Worm (Caenorhabditis elegans) whole organism, dauer: Measurements from ENCODE around the gene npr-7.

Experiments
- unc-62 ChIP-seq: sonication (generic microtip); optimal IDR thresholded peaks from 2 replicates; lab custom pipeline; 2017; ENCODE audit warnings: missing biosample characterization, missing genetic modification reagents, missing genetic modification characterization

npr-7 gene

DNA sequence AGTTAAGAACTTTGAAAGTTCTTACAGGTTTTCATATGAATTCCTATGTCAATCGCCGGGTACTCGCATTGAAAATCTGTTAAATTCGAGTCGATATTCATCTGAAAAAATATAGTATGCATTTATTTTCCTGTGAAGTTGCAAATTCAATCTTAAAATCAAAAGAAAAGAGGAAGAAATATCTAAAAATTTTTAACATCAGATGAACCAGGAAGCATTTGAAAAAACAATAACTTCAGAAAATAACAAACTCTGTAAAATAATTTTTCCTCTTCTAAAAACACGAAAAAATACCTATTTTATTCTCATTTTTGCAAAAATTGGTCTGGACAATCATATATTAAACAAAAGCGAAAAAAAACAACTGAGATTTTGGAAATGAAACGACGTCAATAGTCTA is at the start of gene npr-7:
TSS of gene npr-7 (minus strand) at position 101 of the 400 bp plus-strand sequence.
- TF ChIP-seq unc-62 (GFP tag; lab: Kevin White, UChicago): no peak

DNA sequence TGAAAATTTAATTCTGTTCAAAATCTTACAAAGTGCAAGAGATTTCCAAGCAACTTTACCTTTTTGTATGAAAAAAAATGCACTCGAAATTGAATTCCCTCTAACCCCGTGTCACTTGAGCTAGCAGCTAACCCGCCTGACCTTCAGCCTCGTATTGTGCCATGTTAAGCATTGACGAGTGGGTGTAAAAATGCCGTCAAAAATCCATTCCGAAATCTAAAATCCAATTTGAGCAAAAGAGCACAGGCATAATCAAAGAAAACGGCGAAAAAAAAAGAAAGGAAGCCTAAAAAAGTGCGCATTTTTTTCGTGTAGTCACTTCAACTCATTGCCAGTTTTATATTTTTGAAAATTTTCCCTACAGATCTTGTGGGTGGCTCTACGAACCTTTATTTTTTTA is 45.5 kb upstream of the npr-7 start, which contains the start of gene pkc-2:
TSS of gene pkc-2 (plus strand) at position 318 of the 400 bp plus-strand sequence.
- TF ChIP-seq unc-62 (GFP tag; lab: Kevin White, UChicago): no peak

DNA sequence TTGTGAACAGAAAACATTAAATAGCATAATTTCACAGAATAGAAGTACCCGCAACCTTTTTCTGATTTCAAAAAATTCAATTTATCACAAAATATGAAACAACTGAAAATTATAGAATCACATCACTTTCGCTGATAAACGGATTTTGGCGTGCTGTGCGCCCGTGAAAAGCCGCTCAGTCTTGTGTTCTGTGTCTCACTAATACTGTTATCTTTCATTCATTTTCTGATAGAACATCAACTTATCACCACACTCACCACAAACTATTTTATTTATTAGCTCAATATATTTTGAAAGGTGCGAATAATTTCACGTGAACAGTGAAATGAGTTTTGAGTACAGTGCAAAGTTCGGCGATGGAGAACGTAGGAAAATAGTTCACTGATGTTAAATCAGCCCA is 45.1 kb upstream of the npr-7 start:
- no peak for TF ChIP-seq unc-62 (GFP tag; lab: Kevin White, UChicago)

DNA sequence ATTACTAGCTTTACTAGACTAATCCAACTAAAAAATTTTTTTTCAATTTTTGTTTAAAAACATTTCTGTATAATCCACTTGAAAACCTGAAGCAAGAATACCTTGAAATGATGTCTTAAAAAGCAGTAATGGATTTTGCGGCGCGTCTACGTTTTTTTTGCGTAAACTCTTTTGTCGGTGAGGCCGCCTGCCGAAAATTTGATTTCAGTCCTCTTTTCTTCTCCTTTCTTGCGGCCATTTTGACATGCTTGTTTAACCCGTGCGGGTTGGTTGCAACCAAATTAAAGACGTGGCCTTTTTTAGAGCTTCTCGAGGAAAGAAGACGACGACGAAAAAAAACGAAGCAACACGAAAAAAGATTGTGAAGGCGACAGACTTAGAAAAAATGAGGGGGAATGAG is 42.2 kb upstream of the npr-7 start:
- TF ChIP-seq unc-62 (GFP tag; lab: Kevin White, UChicago): no peak

DNA sequence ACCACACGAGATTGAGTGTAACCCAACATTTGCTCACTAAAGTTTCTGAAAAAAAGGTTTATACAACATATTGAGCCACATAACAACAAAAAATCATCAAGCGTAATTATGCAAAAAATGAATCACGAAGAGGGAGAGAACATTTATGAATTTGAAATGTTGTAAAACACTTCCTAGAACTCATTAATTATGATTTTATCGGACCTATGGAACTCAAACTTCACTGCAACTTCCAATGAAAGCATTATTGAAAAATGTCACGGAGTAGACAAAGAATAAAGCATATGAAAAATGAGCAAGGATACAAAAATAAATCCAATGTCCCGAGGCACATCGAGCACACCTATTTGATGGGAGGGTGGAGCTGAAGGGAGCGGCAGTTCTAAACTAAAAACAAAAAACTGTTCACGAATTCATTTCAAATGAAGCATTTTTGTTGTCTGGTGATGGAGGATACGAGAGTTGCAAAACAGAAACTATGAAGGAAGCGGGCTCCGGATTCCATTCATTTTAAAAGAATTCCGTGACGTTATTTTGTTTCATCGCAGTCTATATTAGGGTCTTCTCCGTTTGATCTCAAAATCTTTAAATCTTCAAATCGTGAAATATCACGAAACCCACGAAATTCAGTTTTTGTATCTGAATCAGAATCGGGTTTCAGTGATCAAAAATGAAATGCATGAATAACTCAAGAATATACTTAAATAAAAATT is 31.0 kb upstream of the npr-7 start, which contains the start of gene flp-20:
TSS of gene flp-20 (minus strand) at position 51 of the 713 bp plus-strand sequence.
- TF ChIP-seq unc-62 (GFP tag; lab: Kevin White, UChicago): no peak

DNA sequence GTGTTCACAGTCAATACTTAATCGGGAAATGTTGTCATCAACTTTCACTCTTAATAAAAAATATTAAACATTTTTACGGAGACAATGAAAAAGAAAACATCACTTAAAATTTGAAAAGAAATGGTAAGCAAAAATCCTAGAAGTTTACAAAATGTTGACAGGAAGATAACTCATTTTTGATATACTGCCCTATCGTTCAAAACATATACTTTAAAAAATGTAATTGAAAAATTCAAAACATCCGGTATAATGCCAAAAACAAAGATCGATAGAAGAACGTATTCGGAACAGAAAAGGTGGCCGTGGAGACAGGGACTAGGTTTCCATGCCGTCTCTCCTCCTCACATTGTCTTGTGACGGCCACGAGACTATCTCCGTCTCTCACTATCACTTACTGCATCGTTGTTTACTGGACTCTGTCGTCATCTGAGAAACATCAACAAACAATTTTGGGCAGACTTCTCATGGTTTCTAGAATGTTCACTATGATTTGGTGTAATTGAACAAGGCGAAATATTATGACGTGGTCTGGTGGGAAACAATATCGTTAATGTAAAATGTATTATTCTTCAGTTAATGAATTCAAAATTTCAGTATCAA is 28.5 kb upstream of the npr-7 start, which contains the start of gene oga-1:
TSS of gene oga-1 (minus strand) at position 51 of the 600 bp plus-strand sequence.
- no peak for TF ChIP-seq unc-62 (GFP tag; lab: Kevin White, UChicago)

DNA sequence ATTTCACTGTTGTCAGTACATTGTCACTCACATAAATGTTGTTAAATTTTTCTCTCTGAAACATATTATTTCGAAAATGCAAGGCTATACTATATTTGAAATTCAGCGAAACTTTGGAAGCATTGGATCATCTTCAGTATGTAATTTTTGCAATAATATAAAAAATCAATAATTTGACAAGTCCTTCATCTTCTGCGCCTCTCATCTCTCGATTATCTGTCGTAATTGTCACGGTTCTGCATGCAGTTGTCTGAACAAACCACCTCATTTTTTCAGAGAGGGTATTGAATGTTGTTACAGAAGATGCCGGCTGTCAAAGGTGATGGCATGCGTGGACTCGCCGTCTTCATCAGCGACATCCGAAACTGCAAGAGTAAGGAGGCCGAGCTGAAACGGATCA is 19.4 kb upstream of the npr-7 start, which contains the start of gene apa-2:
TSS of gene apa-2 (plus strand) at position 301 of the 400 bp plus-strand sequence.
- TF ChIP-seq unc-62 (GFP tag; lab: Kevin White, UChicago): no peak

DNA sequence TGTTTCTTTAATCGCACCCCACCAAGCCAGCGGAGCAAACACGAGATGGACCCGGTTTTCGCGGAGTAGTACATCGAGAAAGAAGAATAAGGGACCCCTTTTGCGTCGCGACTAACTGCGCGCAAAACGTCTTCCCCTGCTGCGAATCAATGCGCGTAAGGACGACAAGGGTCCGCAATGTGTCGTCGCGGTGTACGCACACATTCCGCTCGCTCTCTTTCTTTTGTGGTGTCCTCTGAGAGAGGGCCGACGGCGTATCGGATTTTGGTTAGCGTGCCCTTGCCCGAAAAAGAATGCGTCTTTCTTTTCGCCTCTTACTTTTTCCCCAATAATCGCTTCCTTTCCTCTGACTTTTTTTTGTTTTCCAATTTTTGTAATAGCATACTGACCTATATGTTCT is 18.9 kb upstream of the npr-7 start:
- TF ChIP-seq unc-62 (GFP tag; lab: Kevin White, UChicago): no peak

DNA sequence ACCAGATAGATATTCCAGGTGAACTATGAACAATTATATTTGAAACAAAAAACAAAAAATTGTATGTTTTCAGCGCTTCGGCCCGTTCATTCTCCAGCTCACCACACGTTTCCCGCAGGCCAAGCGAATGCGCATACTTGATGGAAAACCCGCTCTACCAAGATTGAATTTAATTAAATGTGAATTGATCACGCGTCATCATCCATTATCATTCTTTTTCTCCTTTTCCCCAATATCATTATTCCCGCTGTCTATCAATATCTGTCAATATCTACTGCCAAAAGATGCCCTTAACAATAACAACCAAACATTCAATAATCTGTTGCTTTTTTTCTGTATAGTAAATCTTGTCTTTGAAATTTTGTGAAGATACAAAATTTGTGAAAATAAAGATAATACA is 17.2 kb upstream of the npr-7 start:
- TF ChIP-seq unc-62 (GFP tag; lab: Kevin White, UChicago): no peak

DNA sequence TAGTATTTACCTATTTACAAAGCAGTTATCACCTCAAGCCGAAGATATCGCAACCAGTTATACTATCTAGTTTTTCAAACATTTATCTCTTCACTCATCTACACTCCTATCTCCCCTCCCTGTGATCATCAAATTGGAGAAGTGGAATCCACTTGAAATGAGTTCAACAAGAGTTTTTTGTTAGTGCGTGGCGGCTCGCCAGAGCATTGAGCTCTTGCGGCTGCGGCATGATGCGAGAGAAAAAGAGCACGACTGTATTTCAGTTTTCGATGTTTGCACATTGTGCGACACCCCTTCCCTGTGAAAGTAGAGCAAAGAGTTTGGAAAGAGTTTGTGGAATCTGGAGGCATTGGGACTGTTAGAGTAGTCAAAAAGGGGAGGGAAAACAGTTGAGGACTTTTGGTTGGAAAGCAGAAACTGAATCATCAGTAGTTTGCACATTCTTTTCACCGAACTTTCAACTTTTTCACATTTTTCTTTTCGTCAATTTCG is 11.8 kb upstream of the npr-7 start, which contains the start of gene T20B5.2:
TSS of gene T20B5.2 (plus strand) at position 442 of the 492 bp plus-strand sequence.
- no peak for TF ChIP-seq unc-62 (GFP tag; lab: Kevin White, UChicago)

DNA sequence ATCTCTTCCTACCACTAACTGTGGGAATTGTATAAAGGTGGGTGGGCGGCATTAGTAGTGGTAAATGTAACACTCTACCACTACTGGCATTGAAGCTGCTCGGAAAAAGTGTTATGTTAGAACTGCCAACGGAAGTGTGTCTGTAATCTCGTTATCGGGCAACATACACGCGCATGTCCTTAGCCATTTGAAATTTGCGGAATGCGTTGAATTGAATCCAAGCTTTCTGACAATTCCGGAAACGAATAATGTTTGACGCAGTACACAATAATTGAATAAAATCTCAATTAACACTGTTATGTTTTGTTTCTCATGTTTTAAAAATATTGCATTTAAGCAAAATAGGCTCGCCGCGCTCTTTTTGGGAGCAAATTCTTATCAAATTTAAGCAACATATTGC is 6.0 kb upstream of the npr-7 start:
- no peak for TF ChIP-seq unc-62 (GFP tag; lab: Kevin White, UChicago)

DNA sequence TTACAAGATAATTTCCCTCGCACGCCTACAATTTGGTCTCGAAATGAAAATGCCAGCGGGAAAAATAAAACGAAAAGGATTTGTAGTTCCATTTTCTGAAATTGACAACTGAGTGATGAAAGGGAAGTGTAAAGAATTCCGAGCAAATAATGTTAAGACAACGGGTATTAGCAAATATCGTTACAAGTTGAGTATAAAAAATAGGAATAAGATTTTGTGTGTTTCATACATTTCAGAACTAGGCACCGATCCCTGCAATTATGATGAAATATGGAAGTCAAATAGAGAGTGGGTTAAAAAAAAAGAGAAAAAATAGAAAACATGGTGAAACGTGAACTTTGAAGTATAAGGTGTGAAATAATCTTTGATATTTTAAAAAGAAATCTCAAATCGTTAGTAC is 4.6 kb downstream of the npr-7 start, which contains the start of gene ttr-38:
TSS of gene ttr-38 (minus strand) at position 101 of the 400 bp plus-strand sequence.
- TF ChIP-seq unc-62 (GFP tag; lab: Kevin White, UChicago): no peak

DNA sequence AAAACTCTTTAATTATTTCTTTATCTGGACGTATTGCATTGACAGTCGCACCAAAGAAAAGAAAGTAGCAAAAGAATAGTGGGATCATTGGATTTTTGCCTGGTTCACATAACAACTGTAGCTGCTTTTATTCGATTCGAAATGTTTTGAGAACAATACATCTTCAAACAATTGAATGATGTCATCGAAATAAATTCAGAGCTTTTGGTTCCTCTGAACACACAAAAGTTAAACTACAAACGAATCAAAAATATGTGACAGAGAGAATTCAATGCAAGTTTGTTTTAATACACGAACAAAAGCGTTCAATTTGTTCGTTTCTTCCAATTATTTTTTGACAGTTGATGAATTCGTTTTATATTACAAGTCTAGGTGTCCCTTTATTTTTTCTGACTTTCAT is 7.8 kb downstream of the npr-7 start, which contains the start of gene H29C22.1:
TSS of gene H29C22.1 (minus strand) at position 101 of the 400 bp plus-strand sequence.
- no peak for TF ChIP-seq unc-62 (GFP tag; lab: Kevin White, UChicago)

DNA sequence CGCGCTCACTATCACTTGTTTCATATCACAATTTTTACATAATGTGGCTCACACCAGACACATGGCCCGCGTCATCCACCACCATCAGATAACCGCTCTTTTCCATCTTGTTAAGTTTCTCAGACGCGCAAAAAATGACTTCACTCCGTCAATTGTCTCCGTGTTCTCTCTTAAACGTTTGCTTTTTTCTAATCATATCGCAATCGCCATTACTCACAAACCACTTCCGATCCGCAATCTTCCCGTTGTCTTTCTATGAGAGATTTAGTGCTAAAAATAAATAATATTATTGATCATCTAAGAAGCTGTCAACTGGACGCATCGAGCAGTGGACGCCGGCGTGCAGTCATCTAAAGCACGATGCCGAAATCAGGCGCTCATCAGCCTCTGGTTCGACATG is 15.6 kb downstream of the npr-7 start, which contains the start of gene tmc-2:
TSS of gene tmc-2 (plus strand) at position 301 of the 400 bp plus-strand sequence.
- TF ChIP-seq unc-62 (GFP tag; lab: Kevin White, UChicago): no peak

DNA sequence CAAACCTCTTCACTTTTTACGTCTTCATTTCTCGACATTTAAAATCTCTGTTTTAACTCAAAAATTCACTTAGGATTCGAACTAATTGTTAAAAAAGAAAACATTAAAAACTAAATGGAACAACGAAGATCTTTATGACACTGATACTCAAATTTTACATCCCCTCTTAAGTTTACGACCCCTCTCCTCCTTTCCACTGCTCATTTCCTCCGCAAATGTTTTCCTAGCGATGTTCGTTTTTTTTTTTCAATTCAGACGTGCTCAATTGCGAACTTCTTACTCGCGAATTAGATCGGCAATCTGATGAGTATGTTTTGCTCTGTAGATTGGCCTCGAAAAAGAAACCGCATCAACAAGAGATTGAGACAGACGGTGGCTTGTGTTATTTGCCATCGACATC is 16.2 kb downstream of the npr-7 start:
- TF ChIP-seq unc-62 (GFP tag; lab: Kevin White, UChicago): no peak

DNA sequence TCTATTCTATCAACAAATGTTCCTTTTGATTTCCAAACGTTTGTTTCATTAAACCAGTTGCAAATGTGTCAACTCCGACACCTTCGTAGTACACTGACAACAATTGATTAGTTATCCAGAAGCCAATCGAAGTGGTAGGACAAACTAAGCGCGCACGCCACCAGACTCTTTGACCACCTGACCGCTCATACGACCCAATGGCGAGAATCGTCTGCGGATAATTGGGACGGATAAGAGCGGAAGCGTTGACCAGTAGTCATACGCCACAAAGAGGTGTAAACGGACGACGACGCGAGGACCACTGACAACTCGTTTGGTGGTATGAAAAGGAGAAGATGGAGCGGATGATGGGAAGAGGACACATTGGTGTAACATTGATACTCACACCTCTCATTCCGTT is 18.6 kb downstream of the npr-7 start:
- no peak for TF ChIP-seq unc-62 (GFP tag; lab: Kevin White, UChicago)
